Worm (Caenorhabditis elegans) whole organism, young adult: ENCODE measurements around the gene dlat-2.

Experiments
- B0261.1 ChIP-seq: sonication (generic microtip); optimal IDR thresholded peaks from 2 replicates; lab custom pipeline; 2016; ENCODE audit warnings: mild to moderate bottlenecking, missing genetic modification characterization, moderate library complexity, missing compliant biosample characterization
- F33H1.4 ChIP-seq: fragments of 200-800 bp; sonication (Bioruptor generic); IDR thresholded peaks from 2 replicates; pipeline ENCODE4 v1.3.6; 2022; ENCODE audit warnings: missing genetic modification reagents, missing genetic modification characterization, missing compliant biosample characterization
- F49E8.2 ChIP-seq: sonication (generic microtip); optimal IDR thresholded peaks from 3 replicates; lab custom pipeline; 2017; ENCODE audit warnings: missing genetic modification characterization, mild to moderate bottlenecking, missing compliant biosample characterization, antibody characterized with exemption, moderate library complexity; ENCODE audit not compliant: insufficient read depth
- athp-1 ChIP-seq: sonication (generic microtip); optimal IDR thresholded peaks from 2 replicates; lab custom pipeline; 2017; ENCODE audit warnings: mild to moderate bottlenecking, missing genetic modification characterization, missing compliant biosample characterization
- dox-1 ChIP-seq: fragments of 200-800 bp; sonication (Bioruptor generic); IDR thresholded peaks from 2 replicates; pipeline ENCODE4 v1.3.6; 2022; ENCODE audit warnings: missing genetic modification reagents, missing genetic modification characterization, missing compliant biosample characterization
- him-1 ChIP-seq: sonication (generic microtip); optimal IDR thresholded peaks from 2 replicates; lab custom pipeline; 2016; ENCODE audit warnings: missing genotype, missing genetic modification reagents, missing genetic modification characterization, missing compliant biosample characterization
- hmg-1.2 ChIP-seq: fragments of 200-800 bp; sonication (Bioruptor generic); IDR thresholded peaks from 2 replicates; pipeline ENCODE4 v1.3.6; 2022; ENCODE audit warnings: missing genetic modification reagents, missing genetic modification characterization, missing compliant biosample characterization
- lin-40 ChIP-seq: sonication (generic microtip); optimal IDR thresholded peaks from 2 replicates; lab custom pipeline; 2016; ENCODE audit warnings: missing genetic modification characterization, mild to moderate bottlenecking, missing compliant biosample characterization, missing genotype, missing genetic modification reagents
- nfya-2 ChIP-seq: fragments of 200-800 bp; sonication (Bioruptor generic); IDR thresholded peaks from 2 replicates; pipeline ENCODE4 v1.3.6; 2022; ENCODE audit warnings: missing genetic modification reagents, missing genetic modification characterization, missing compliant biosample characterization
- nhr-120 ChIP-seq: fragments of 200-800 bp; sonication (Bioruptor generic); IDR thresholded peaks from 2 replicates; pipeline ENCODE4 v1.3.6; 2022; ENCODE audit warnings: missing genetic modification characterization, missing compliant biosample characterization
- snpc-4 ChIP-seq, 5 experiments: fragments of 150-350 bp in 1 of 5; sonication (generic microtip) in 4 of 5; optimal IDR thresholded peaks; 2 replicates each; lab custom pipeline; 2014 to 2018; ENCODE audit warnings: missing genetic modification characterization in 5 of 5, missing biosample characterization in 3 of 5, antibody characterized with exemption in 2 of 5, mild to moderate bottlenecking in 2 of 5, missing compliant biosample characterization in 2 of 5, missing genotype in 2 of 5, moderate library complexity in 2 of 5, missing genetic modification reagents in 1 of 5
- ztf-6 ChIP-seq: fragments of 200-800 bp; sonication (Bioruptor generic); IDR thresholded peaks from 2 replicates; pipeline ENCODE4 v1.3.6; 2022; ENCODE audit warnings: missing genetic modification reagents, missing genetic modification characterization, missing compliant biosample characterization

- TF ChIP-seq nhr-120 (GFP tag; lab: Robert Waterston, UW) (no peak), lin-40 (tag; lab: Kevin White, UChicago) (no peak), dox-1 (GFP tag; lab: Robert Waterston, UW) (no peak), ztf-6 (GFP tag; lab: Robert Waterston, UW) (no peak), F33H1.4 (GFP tag; lab: Robert Waterston, UW) (no peak), B0261.1 (no peak), him-1 (tag; lab: Kevin White, UChicago) (no peak), hmg-1.2 (GFP tag; lab: Robert Waterston, UW) (peak; percentile 95), F49E8.2 (tag; lab: Kevin White, UChicago) (no peak), snpc-4 (GFP tag; optimal IDR thresholded peaks at IDR 0.05; lab: Kevin White, UChicago) (peak; percentile 51), snpc-4 (tag; optimal IDR thresholded peaks at IDR 0.05; lab: Kevin White, UChicago) (peak in 2 of 4 experiments; percentile 27 to 67), athp-1 (tag; lab: Kevin White, UChicago) (no peak), nfya-2 (GFP tag; lab: Robert Waterston, UW) (no peak)
These were observed 49.3 kb upstream of the dlat-2 start, which contains the start of gene C49C3.6 for ce11 chrIV:17331100-17331577.
